Worm (Caenorhabditis elegans): ENCODE data around the gene F55G11.8.

Gene F55G11.8

DNA sequence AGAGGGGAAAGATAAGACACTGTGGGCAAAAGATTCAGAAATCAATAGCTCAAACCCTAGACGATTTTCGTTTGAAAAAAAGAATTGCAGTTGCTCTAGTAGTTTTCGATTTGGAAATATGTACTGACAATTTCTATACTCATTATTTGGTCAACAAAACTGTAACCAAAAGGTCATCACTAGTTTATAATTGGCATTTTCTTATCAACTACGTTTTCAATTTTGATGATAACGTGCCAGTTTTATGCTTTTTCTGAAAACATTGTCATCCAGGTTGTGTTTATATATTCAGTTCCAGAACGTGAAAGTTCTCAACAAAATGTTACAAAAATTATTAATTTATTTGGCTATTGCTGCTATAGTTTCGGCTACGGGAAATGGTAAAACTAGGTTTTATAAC lies at the start of gene F55G11.8:
Gene F55G11.8, plus strand, starts transcription at position 245 of the 400 bp plus-strand sequence.
- TF ChIP-seq mep-1 (tag; optimal IDR thresholded peaks at IDR 0.05) (no peak), lin-13 (tag; optimal IDR thresholded peaks at IDR 0.05) (no peak), ztf-11 (tag; optimal IDR thresholded peaks at IDR 0.05) (no peak), lsy-2 (tag; optimal IDR thresholded peaks at IDR 0.05) (no peak), unc-62 (GFP tag; optimal IDR thresholded peaks at IDR 0.05) (no peak), elt-1 (tag; optimal IDR thresholded peaks at IDR 0.05; ENCODE audit: borderline replicate concordance, insufficient read depth) (no peak), ham-2 (GFP tag; optimal IDR thresholded peaks at IDR 0.05) (no peak), pha-4 (tag; optimal IDR thresholded peaks at IDR 0.05) (no peak), blmp-1 (tag; optimal IDR thresholded peaks at IDR 0.05) (no peak), snpc-4 (tag; optimal IDR thresholded peaks at IDR 0.05) (no peak), ceh-43 (GFP tag; optimal IDR thresholded peaks at IDR 0.05) (no peak), M03D4.4 (tag; optimal IDR thresholded peaks at IDR 0.05) (no peak), nhr-12 (tag; optimal IDR thresholded peaks at IDR 0.05) (no peak), nhr-2 (tag; optimal IDR thresholded peaks at IDR 0.05) (no peak), mls-2 (tag; optimal IDR thresholded peaks at IDR 0.05) (no peak)

DNA sequence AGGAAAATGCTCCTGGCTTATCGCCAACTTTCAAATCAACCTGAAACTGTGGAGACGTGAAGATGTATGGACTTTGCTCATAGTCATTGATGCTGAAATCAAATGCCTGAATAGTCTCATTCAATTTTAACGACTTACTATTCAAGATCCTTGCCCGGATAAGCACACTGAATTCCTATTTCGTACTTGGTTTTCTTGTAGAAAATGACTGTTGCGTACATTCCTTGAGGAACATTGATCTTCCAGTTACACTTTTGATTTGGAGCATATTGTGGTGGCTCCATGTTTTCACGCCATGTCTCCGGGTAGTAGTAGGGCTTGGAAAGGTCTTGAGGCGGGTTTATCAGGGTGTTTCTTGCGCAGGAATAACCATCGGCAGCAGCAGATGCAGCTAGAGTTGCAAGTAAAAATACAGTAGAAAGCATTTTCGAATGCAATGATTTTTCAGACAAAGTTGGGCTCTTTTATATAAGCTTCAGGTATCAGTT lies 48.0 kb upstream of the F55G11.8 start, which contains the start of gene irg-6:
Gene irg-6, minus strand, starts transcription at position 438 of the 488 bp plus-strand sequence.
- TF ChIP-seq unc-62 (GFP tag; optimal IDR thresholded peaks at IDR 0.05) (no peak), ceh-83 (GFP tag; optimal IDR thresholded peaks at IDR 0.05) (no peak), elt-1 (tag; optimal IDR thresholded peaks at IDR 0.05; ENCODE audit: borderline replicate concordance, insufficient read depth) (no peak), unc-39 (tag; optimal IDR thresholded peaks at IDR 0.05) (no peak), nhr-76 (tag; optimal IDR thresholded peaks at IDR 0.05) (no peak), nhr-2 (tag; optimal IDR thresholded peaks at IDR 0.05) (no peak), ham-2 (GFP tag; optimal IDR thresholded peaks at IDR 0.05) (no peak), nhr-237 (tag; optimal IDR thresholded peaks at IDR 0.05) (no peak), unc-120 (tag; optimal IDR thresholded peaks at IDR 0.05; ENCODE audit: poor library complexity, severe bottlenecking) (no peak), blmp-1 (tag; optimal IDR thresholded peaks at IDR 0.05) (no peak), drap-1 (GFP tag; optimal IDR thresholded peaks at IDR 0.05) (no peak), pha-4 (tag; optimal IDR thresholded peaks at IDR 0.05) (no peak), snpc-4 (tag; optimal IDR thresholded peaks at IDR 0.05) (no peak), M03D4.4 (tag; optimal IDR thresholded peaks at IDR 0.05) (no peak), lin-13 (tag; optimal IDR thresholded peaks at IDR 0.05) (no peak), zip-8 (tag; optimal IDR thresholded peaks at IDR 0.05) (no peak), cnd-1 (tag; optimal IDR thresholded peaks at IDR 0.05) (no peak)

DNA sequence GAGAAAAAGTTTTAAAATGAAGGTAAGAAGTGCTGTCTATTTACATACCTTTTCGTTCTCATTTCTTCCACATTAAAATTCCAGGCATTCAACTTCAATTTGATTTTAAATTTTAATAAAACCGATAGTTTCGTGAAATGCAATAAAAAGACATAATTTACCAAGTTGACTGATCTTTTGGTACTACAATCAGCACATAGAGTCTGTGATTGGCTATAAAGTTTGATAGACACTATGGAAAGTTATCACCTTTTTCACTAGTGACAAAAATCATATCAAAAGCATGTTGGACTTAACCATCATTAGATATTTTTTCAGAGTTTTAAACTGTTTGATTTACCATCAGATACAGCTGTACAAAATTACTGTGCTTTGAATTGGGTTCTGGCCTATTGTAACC lies 47.1 kb upstream of the F55G11.8 start, which contains the start of gene srz-15:
Gene srz-15, plus strand, starts transcription at position 301 of the 400 bp plus-strand sequence.
- no peak for TF ChIP-seq lin-32 (GFP tag; optimal IDR thresholded peaks at IDR 0.05)

DNA sequence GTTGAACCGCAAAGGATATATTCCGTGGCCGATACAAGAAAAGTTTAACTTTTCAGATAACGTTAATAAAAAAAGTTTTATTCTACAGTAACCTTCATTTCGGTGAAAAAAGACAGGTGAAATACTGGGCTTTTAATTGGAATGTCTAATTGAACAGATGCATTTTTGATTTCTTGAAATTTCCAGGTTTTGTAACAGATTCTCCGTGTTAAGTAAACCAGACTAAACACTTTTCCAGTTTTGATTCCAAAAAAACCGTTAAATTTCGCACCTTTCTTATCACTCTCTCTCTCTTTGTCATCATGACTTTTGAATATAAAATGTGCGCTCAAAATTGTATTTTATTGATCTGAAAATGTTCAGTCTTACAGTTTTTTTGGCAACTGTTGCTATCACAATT lies 44.4 kb upstream of the F55G11.8 start, which contains the start of gene C32H11.3:
Gene C32H11.3, plus strand, starts transcription at position 301 of the 400 bp plus-strand sequence.
- TF ChIP-seq ham-2 (GFP tag; optimal IDR thresholded peaks at IDR 0.05) = no peak
- no peak for TF ChIP-seq nhr-28 (tag; optimal IDR thresholded peaks at IDR 0.05)
- no peak for TF ChIP-seq ceh-39 (tag; optimal IDR thresholded peaks at IDR 0.05)
- no peak for TF ChIP-seq ceh-43 (GFP tag; optimal IDR thresholded peaks at IDR 0.05)
- TF ChIP-seq nhr-12 (tag; optimal IDR thresholded peaks at IDR 0.05) = no peak
- no peak for TF ChIP-seq sem-2 (GFP tag; optimal IDR thresholded peaks at IDR 0.05)

DNA sequence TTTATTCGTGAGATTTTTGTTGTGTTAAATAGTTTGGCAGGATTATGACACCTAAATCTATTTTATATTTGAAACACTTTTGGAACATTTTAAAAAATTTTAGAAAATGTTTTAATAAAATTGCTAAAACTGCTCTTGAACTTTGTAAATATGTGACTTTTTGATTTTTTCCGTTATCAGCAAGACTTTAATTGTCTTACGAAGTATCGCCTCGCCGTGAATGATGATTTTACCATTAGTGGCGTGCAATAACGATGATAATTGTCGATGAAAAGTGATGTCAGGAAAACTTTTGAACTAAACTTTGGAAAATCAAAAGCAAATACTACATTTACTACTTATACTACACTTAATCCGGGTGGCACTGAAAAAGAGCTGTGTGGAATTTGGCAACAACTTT lies 42.1 kb upstream of the F55G11.8 start:
- TF ChIP-seq M03D4.4 (tag; optimal IDR thresholded peaks at IDR 0.05) (no peak), lsy-2 (tag; optimal IDR thresholded peaks at IDR 0.05) (no peak), ztf-11 (tag; optimal IDR thresholded peaks at IDR 0.05) (no peak), mls-2 (tag; optimal IDR thresholded peaks at IDR 0.05) (no peak), mab-5 (tag; optimal IDR thresholded peaks at IDR 0.05) (no peak), nhr-28 (tag; optimal IDR thresholded peaks at IDR 0.05) (no peak), nhr-76 (tag; optimal IDR thresholded peaks at IDR 0.05) (no peak)

DNA sequence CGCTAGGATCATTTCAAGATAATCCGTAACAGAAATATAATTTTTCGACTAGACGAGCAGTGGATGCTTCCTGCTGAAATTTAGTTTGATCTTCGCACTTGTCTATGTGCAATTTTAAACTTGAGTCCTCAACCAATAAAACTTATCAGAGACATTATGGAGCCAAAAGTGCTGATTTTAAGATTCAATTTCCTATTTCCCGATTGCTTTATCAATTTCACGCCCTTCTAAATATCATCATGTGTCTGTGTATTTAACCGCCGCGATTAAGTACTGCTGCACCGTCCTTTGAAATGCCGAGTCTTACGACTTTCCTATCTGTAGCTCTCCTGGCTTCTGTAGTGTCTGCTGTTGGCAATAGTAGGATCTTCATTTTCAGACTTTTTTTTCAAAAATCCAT lies 41.6 kb upstream of the F55G11.8 start, which contains the start of gene C32H11.4:
Gene C32H11.4, plus strand, starts transcription at position 238 of the 400 bp plus-strand sequence.
- TF ChIP-seq elt-1 (tag; optimal IDR thresholded peaks at IDR 0.05; ENCODE audit: borderline replicate concordance, insufficient read depth) = no peak
- no peak for TF ChIP-seq mls-2 (tag; optimal IDR thresholded peaks at IDR 0.05)
- TF ChIP-seq cnd-1 (tag; optimal IDR thresholded peaks at IDR 0.05) = no peak
- TF ChIP-seq blmp-1 (tag; optimal IDR thresholded peaks at IDR 0.05) = no peak
- no peak for TF ChIP-seq nhr-2 (tag; optimal IDR thresholded peaks at IDR 0.05)
- TF ChIP-seq drap-1 (GFP tag; optimal IDR thresholded peaks at IDR 0.05) = no peak
- TF ChIP-seq ceh-39 (tag; optimal IDR thresholded peaks at IDR 0.05) = no peak
- TF ChIP-seq pha-4 (tag; optimal IDR thresholded peaks at IDR 0.05) = no peak
